Worm (Caenorhabditis elegans) whole organism, early embryonic: ENCODE measurements around the gene ZK688.1.

Source experiments
- ama-1 ChIP-seq: fragments of 150-350 bp; optimal IDR thresholded peaks from 2 replicates; lab custom pipeline; 2014
- ceh-13 ChIP-seq: fragments of 200-800 bp; sonication (Bioruptor generic); optimal IDR thresholded peaks from 2 replicates; lab custom pipeline; 2018; ENCODE audit warnings: mild to moderate bottlenecking, missing genetic modification characterization, missing compliant biosample characterization
- flt-1 ChIP-seq: fragments of 200-800 bp; sonication (Bioruptor generic); IDR thresholded peaks from 2 replicates; pipeline ENCODE4 v1.3.6; 2022; ENCODE audit warnings: missing genetic modification characterization, missing compliant biosample characterization
- hmg-4 ChIP-seq: fragments of 200-800 bp; sonication (Bioruptor generic); optimal IDR thresholded peaks from 2 replicates; lab custom pipeline; 2018; ENCODE audit warnings: mild to moderate bottlenecking, missing genetic modification characterization, missing compliant biosample characterization
- sea-1 ChIP-seq: fragments of 200-800 bp; sonication (Bioruptor generic); conservative IDR thresholded peaks from 2 replicates; pipeline ENCODE4 v1.3.6; 2022; ENCODE audit warnings: missing genetic modification characterization, missing compliant biosample characterization
- tbx-37 ChIP-seq: fragments of 200-800 bp; sonication (Bioruptor generic); conservative IDR thresholded peaks from 2 replicates; pipeline ENCODE4 v1.3.6; 2022; ENCODE audit warnings: missing genetic modification reagents, missing genetic modification characterization, missing compliant biosample characterization

- no peak for TF ChIP-seq tbx-37
- no peak for TF ChIP-seq sea-1 (GFP tag; lab: Robert Waterston, UW)
- no peak for TF ChIP-seq ceh-13 (GFP tag; lab: Kevin White, UChicago)
- no peak for TF ChIP-seq hmg-4 (GFP tag; lab: Kevin White, UChicago)
- no peak for TF ChIP-seq flt-1 (GFP tag; lab: Robert Waterston, UW)
- TF ChIP-seq ama-1, result no peak
Measured at ce11 chrIII:7933235-7933634, 23.9 kb downstream of the ZK688.1 start, which contains the start of gene ran-2.
